Fruit fly (Drosophila melanogaster) whole organism, embryonic: ENCODE measurements around the gene Cep290.

ENCODE experiments used
- Bteb2 ChIP-seq: fragments of 200-800 bp; sonication (Bioruptor generic); optimal IDR thresholded peaks from 2 replicates; lab custom pipeline; 2016; ENCODE audit warnings: missing biosample characterization, missing genetic modification characterization
- CG12071 ChIP-seq: fragments of 200-800 bp; sonication (Bioruptor generic); optimal IDR thresholded peaks from 3 replicates; lab custom pipeline; 2018; ENCODE audit warnings: missing biosample characterization, mild to moderate bottlenecking, missing genetic modification characterization
- CG12391 ChIP-seq: fragments of 200-800 bp; sonication (Bioruptor generic); optimal IDR thresholded peaks from 3 replicates; lab custom pipeline; 2018; ENCODE audit warnings: missing biosample characterization, mild to moderate bottlenecking, missing genetic modification characterization, moderate library complexity
- CG13775 ChIP-seq: fragments of 200-800 bp; sonication (Bioruptor generic); optimal IDR thresholded peaks from 3 replicates; lab custom pipeline; 2017; ENCODE audit warnings: missing biosample characterization, mild to moderate bottlenecking, missing genetic modification characterization
- CG15601 ChIP-seq: fragments of 200-800 bp; sonication (Bioruptor generic); optimal IDR thresholded peaks from 3 replicates; lab custom pipeline; 2019; ENCODE audit warnings: missing biosample characterization, mild to moderate bottlenecking, missing genetic modification characterization, moderate library complexity
- CG16813 ChIP-seq: fragments of 200-800 bp; sonication (Bioruptor generic); IDR thresholded peaks from 3 replicates; pipeline ENCODE4 v1.3.6; 2022; ENCODE audit warnings: missing biosample characterization, missing genetic modification characterization; ENCODE audit not compliant: partially characterized antibody
- CG17385 ChIP-seq: fragments of 200-800 bp; sonication (Bioruptor generic); optimal IDR thresholded peaks from 3 replicates; lab custom pipeline; 2018; ENCODE audit warnings: missing biosample characterization, mild to moderate bottlenecking, missing genetic modification characterization
- CG18619 ChIP-seq: fragments of 200-800 bp; sonication (Bioruptor generic); optimal IDR thresholded peaks from 3 replicates; lab custom pipeline; 2017; ENCODE audit warnings: missing biosample characterization, mild to moderate bottlenecking, missing genetic modification characterization
- CG2116 ChIP-seq: fragments of 200-800 bp; sonication (Bioruptor generic); optimal IDR thresholded peaks from 3 replicates; lab custom pipeline; 2018; ENCODE audit warnings: missing biosample characterization, mild to moderate bottlenecking, missing genetic modification characterization
- CG2875 ChIP-seq: fragments of 200-800 bp; sonication (Bioruptor generic); optimal IDR thresholded peaks from 2 replicates; lab custom pipeline; 2017; ENCODE audit warnings: missing biosample characterization, mild to moderate bottlenecking, missing genetic modification characterization, missing genetic modification reagents
- CG3726 ChIP-seq: fragments of 200-800 bp; sonication (Bioruptor generic); IDR thresholded peaks from 3 replicates; pipeline ENCODE4, ENCODE4 v1.3.6; 2022; ENCODE audit warnings: missing biosample characterization, missing genetic modification characterization
- CG3847 ChIP-seq: fragments of 200-800 bp; sonication (Bioruptor generic); IDR thresholded peaks from 2 replicates; pipeline ENCODE4 v1.3.6; 2022; ENCODE audit warnings: missing biosample characterization, missing genetic modification characterization
- CG3995 ChIP-seq: fragments of 200-800 bp; sonication (Bioruptor generic); optimal IDR thresholded peaks from 3 replicates; lab custom pipeline; 2016; ENCODE audit warnings: missing biosample characterization, missing genetic modification characterization
- CG5245 ChIP-seq: fragments of 200-800 bp; sonication (Bioruptor generic); optimal IDR thresholded peaks from 3 replicates; lab custom pipeline; 2016; ENCODE audit warnings: missing biosample characterization, missing genetic modification characterization
- CG6254 ChIP-seq: fragments of 200-800 bp; sonication (Bioruptor generic); optimal IDR thresholded peaks from 3 replicates; lab custom pipeline; 2017; ENCODE audit warnings: mild to moderate bottlenecking, missing biosample characterization, missing genetic modification reagents, missing genetic modification characterization
- CG6791 ChIP-seq: fragments of 200-800 bp; sonication (Bioruptor generic); IDR thresholded peaks from 3 replicates; pipeline ENCODE4 v1.3.6; 2022; ENCODE audit warnings: missing biosample characterization, missing genetic modification characterization; ENCODE audit not compliant: partially characterized antibody
- CG6854 ChIP-seq: fragments of 200-800 bp; sonication (Bioruptor generic); optimal IDR thresholded peaks from 3 replicates; lab custom pipeline; 2017; ENCODE audit warnings: missing biosample characterization, mild to moderate bottlenecking, missing genetic modification characterization
- CG7963 ChIP-seq: fragments of 200-800 bp; sonication (Bioruptor generic); IDR thresholded peaks from 3 replicates; pipeline ENCODE4 v1.3.6; 2022; ENCODE audit warnings: missing biosample characterization, missing genetic modification characterization; ENCODE audit not compliant: partially characterized antibody
- CG7987 ChIP-seq: fragments of 200-800 bp; sonication (Bioruptor generic); optimal IDR thresholded peaks from 2 replicates; lab custom pipeline; 2018; ENCODE audit warnings: missing biosample characterization, mild to moderate bottlenecking, missing genetic modification characterization, moderate library complexity
- CG9797 ChIP-seq: fragments of 200-800 bp; sonication (Bioruptor generic); optimal IDR thresholded peaks from 3 replicates; lab custom pipeline; 2018; ENCODE audit warnings: missing biosample characterization, mild to moderate bottlenecking, missing genetic modification characterization
- Dp ChIP-seq: fragments of 200-800 bp; sonication (Bioruptor generic); optimal IDR thresholded peaks from 2 replicates; lab custom pipeline; 2018; ENCODE audit warnings: missing biosample characterization, mild to moderate bottlenecking, missing genetic modification characterization, moderate library complexity
- H2.0 ChIP-seq: fragments of 200-800 bp; sonication (Bioruptor generic); IDR thresholded peaks from 2 replicates; pipeline ENCODE4 v1.3.6; 2022; ENCODE audit warnings: missing biosample characterization, missing genetic modification characterization
- HLH54F ChIP-seq: fragments of 200-800 bp; sonication (Bioruptor generic); optimal IDR thresholded peaks from 3 replicates; lab custom pipeline; 2016; ENCODE audit warnings: missing biosample characterization, missing genetic modification characterization
- Hey ChIP-seq: fragments of 200-800 bp; sonication (Bioruptor generic); optimal IDR thresholded peaks from 3 replicates; lab custom pipeline; 2018; ENCODE audit warnings: missing biosample characterization, mild to moderate bottlenecking, missing genetic modification characterization
- HmgZ ChIP-seq: fragments of 200-800 bp; sonication (Bioruptor generic); optimal IDR thresholded peaks from 2 replicates; lab custom pipeline; 2018; ENCODE audit warnings: missing biosample characterization, mild to moderate bottlenecking, missing genetic modification characterization
- MBD-R2 ChIP-seq: fragments of 200-800 bp; sonication (Bioruptor generic); IDR thresholded peaks from 2 replicates; pipeline ENCODE4 v1.3.6; 2022; ENCODE audit warnings: missing biosample characterization, missing genetic modification characterization
- NFAT ChIP-seq: fragments of 200-800 bp; sonication (Bioruptor generic); IDR thresholded peaks from 2 replicates; pipeline ENCODE4 v1.3.6; 2022; ENCODE audit warnings: missing biosample characterization, missing genetic modification characterization
- PHDP ChIP-seq: fragments of 200-800 bp; sonication (Bioruptor generic); optimal IDR thresholded peaks from 3 replicates; lab custom pipeline; 2018; ENCODE audit warnings: missing biosample characterization, mild to moderate bottlenecking, missing genetic modification characterization, moderate library complexity
- Sin3A ChIP-seq: fragments of >200 bp; optimal IDR thresholded peaks from 2 replicates; lab custom pipeline; 2018
- Six4 ChIP-seq: fragments of 200-800 bp; sonication (Bioruptor generic); optimal IDR thresholded peaks from 2 replicates; lab custom pipeline; 2016; ENCODE audit warnings: missing biosample characterization, missing genetic modification characterization
- Xbp1 ChIP-seq: fragments of 200-800 bp; sonication (Bioruptor generic); optimal IDR thresholded peaks from 3 replicates; lab custom pipeline; 2016; ENCODE audit warnings: missing biosample characterization, mild to moderate bottlenecking, missing genetic modification characterization
- ac ChIP-seq: fragments of 200-800 bp; sonication (Bioruptor generic); optimal IDR thresholded peaks from 3 replicates; lab custom pipeline; 2017; ENCODE audit warnings: missing biosample characterization, mild to moderate bottlenecking, missing genetic modification characterization
- ap ChIP-seq: fragments of 200-800 bp; sonication (Bioruptor generic); IDR thresholded peaks from 2 replicates; pipeline ENCODE4 v1.3.6; 2022; ENCODE audit warnings: missing biosample characterization, missing genetic modification characterization
- bbx ChIP-seq: fragments of 200-800 bp; sonication (Bioruptor generic); IDR thresholded peaks from 2 replicates; pipeline ENCODE4 v1.3.6; 2022; ENCODE audit warnings: missing biosample characterization, missing genetic modification characterization; ENCODE audit not compliant: partially characterized antibody
- cas ChIP-seq: fragments of 200-800 bp; sonication (Bioruptor generic); IDR thresholded peaks from 2 replicates; pipeline ENCODE4 v1.3.6; 2022; ENCODE audit warnings: missing biosample characterization, missing genetic modification characterization
- chinmo ChIP-seq: fragments of 200-800 bp; sonication (Bioruptor generic); IDR thresholded peaks from 4 replicates; pipeline ENCODE4 v1.3.6; 2022; ENCODE audit warnings: missing biosample characterization, missing genetic modification characterization; ENCODE audit not compliant: partially characterized antibody
- ci ChIP-seq: fragments of 200-800 bp; sonication (Bioruptor generic); IDR thresholded peaks from 3 replicates; pipeline ENCODE4 v1.3.6; 2022; ENCODE audit warnings: missing biosample characterization, missing genetic modification characterization
- gfzf ChIP-seq: fragments of 200-800 bp; sonication (Bioruptor generic); optimal IDR thresholded peaks from 2 replicates; lab custom pipeline; 2016; ENCODE audit warnings: missing biosample characterization, mild to moderate bottlenecking, missing genetic modification characterization, moderate library complexity
- grau ChIP-seq: fragments of 200-800 bp; optimal IDR thresholded peaks from 3 replicates; lab custom pipeline; 2019; ENCODE audit warnings: missing biosample characterization, mild to moderate bottlenecking, missing genetic modification characterization, moderate library complexity
- inv ChIP-seq: fragments of 200-800 bp; sonication (Bioruptor generic); IDR thresholded peaks from 2 replicates; pipeline ENCODE4 v1.3.6; 2022; ENCODE audit warnings: missing biosample characterization, missing genetic modification characterization; ENCODE audit not compliant: partially characterized antibody
- kah ChIP-seq: fragments of 200-800 bp; sonication (Bioruptor generic); optimal IDR thresholded peaks from 2 replicates; lab custom pipeline; 2018; ENCODE audit warnings: missing biosample characterization, mild to moderate bottlenecking, missing genetic modification characterization
- lbe ChIP-seq: fragments of 200-800 bp; sonication (Bioruptor generic); optimal IDR thresholded peaks from 2 replicates; lab custom pipeline; 2016; ENCODE audit warnings: missing biosample characterization, mild to moderate bottlenecking, missing genetic modification characterization
- luna ChIP-seq: fragments of 200-800 bp; sonication (Bioruptor generic); optimal IDR thresholded peaks from 2 replicates; lab custom pipeline; 2016; ENCODE audit warnings: missing biosample characterization, missing genetic modification characterization
- nmo ChIP-seq: fragments of 200-800 bp; sonication (Bioruptor generic); optimal IDR thresholded peaks from 2 replicates; lab custom pipeline; 2018; ENCODE audit warnings: missing biosample characterization, mild to moderate bottlenecking, missing genetic modification characterization, moderate library complexity
- pb ChIP-seq: fragments of 200-800 bp; sonication (Bioruptor generic); optimal IDR thresholded peaks from 3 replicates; lab custom pipeline; 2016; ENCODE audit warnings: missing biosample characterization, missing genetic modification characterization
- scrt ChIP-seq: fragments of 200-800 bp; sonication (Bioruptor generic); optimal IDR thresholded peaks from 2 replicates; lab custom pipeline; 2018; ENCODE audit warnings: missing biosample characterization, mild to moderate bottlenecking, missing genetic modification characterization, moderate library complexity
- sna ChIP-seq: fragments of 200-800 bp; sonication (Bioruptor generic); IDR thresholded peaks from 2 replicates; pipeline ENCODE4 v1.3.6; 2022; ENCODE audit warnings: missing biosample characterization, missing genetic modification characterization; ENCODE audit not compliant: partially characterized antibody
- tin ChIP-seq: fragments of 200-800 bp; sonication (Bioruptor generic); optimal IDR thresholded peaks from 3 replicates; lab custom pipeline; 2016; ENCODE audit warnings: missing biosample characterization, missing genetic modification characterization
- tup ChIP-seq: fragments of 200-800 bp; sonication (Bioruptor generic); optimal IDR thresholded peaks from 2 replicates; lab custom pipeline; 2016; ENCODE audit warnings: missing biosample characterization, mild to moderate bottlenecking, missing genetic modification characterization, moderate library complexity

The Cep290 gene

DNA sequence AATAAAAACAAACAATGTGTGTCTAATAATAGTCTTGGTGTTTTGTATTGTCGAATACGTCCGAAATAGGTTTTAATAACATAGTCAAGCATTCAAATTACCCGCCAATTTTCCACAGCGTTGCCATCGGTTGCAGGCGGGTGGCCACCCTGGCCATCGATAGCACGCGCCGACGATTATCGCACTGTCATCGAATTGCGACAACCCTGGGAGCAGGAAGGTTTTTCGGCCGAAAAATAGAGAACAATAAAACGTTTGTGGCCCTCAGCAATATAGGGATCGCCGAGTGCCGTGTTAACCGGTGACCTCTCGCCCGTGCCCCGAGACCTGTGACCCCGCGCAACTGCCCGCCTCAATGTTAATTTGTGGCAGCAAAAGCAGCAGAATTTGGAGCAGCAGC lies 28.0 kb downstream of the Cep290 start, which contains the start of gene Usp10 (continued):
- TF ChIP-seq CG9797 (peak; percentile 11), MBD-R2 (GFP tag; lab: Robert Waterston, UW) (peak; percentile 82), CG3995 (GFP tag; lab: Kevin White, UChicago) (peak; percentile 57), kah (no peak), tup (GFP tag; lab: Kevin White, UChicago) (no peak), NFAT (GFP tag; lab: Robert Waterston, UW) (0 out of 2 replicates have a peak, but pooled peaks have one; percentile 19), nmo (GFP tag; lab: Kevin White, UChicago) (peak; percentile 24), scrt (no peak), chinmo (GFP tag; lab: Robert Waterston, UW) (peak; percentile 72; the same call in 3 of the 4 replicates), gfzf (peak; percentile 26), CG6791 (GFP tag; lab: Robert Waterston, UW) (peak; percentile 87), sna (GFP tag; lab: Robert Waterston, UW) (peak; percentile 13; the same call in 1 of the 2 replicates), ci (GFP tag; lab: Robert Waterston, UW) (peak; percentile 54; the same call in 1 of the 3 replicates), CG2875 (GFP tag; lab: Kevin White, UChicago) (no peak), CG16813 (GFP tag; lab: Robert Waterston, UW) (peak; percentile 81), CG7963 (GFP tag; lab: Robert Waterston, UW) (peak; percentile 73), CG3726 (GFP tag; lab: Robert Waterston, UW) (no peak), CG12071 (no peak), CG18619 (GFP tag; lab: Kevin White, UChicago) (no peak), CG6854 (GFP tag; lab: Kevin White, UChicago) (no peak), CG5245 (no peak), Dp (GFP tag; lab: Kevin White, UChicago) (peak; percentile 98), lbe (GFP tag; lab: Kevin White, UChicago) (no peak), Sin3A (lab: Kevin White, UChicago) (peak; percentile 56), CG2116 (GFP tag; lab: Kevin White, UChicago) (peak; percentile 88), Xbp1 (GFP tag; lab: Kevin White, UChicago) (no peak), inv (peak; percentile 49; the same call in 1 of the 2 replicates)

DNA sequence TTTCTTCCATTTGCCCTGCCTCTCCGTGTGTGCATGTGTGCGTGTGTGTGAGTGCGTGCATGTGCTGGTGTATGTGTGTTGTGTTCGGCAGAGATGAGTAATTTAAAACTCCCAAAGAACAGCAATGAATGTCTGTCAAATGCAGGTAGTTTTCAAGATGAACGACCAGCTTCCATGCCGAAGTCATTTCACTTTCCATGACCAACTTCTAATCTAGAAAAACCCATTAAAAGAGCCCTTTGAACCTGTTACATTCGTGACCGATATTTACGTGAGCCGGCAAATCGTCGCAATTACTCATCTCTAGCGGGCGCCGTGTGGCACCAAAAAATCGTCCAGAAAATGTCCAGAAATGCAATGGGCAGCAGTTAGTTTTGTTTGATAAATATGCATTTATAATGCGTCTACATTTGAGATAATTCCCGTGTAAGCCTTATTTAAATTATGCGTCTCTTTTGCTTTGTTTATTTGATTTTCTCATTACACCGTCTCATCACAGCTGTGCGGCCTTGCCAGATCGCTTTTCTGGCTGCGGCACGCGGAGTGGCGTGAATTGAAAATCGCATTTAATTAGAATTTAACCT lies 28.8 kb downstream of the Cep290 start:
- TF ChIP-seq CG13775 (GFP tag; lab: Kevin White, UChicago) (peak; percentile 55), H2.0 (GFP tag; lab: Robert Waterston, UW) (no peak), CG3847 (GFP tag; lab: Robert Waterston, UW) (peak; percentile 66), kah (no peak), Hey (tag; lab: Kevin White, UChicago) (no peak), CG12391 (peak; percentile 11), HmgZ (tag; lab: Kevin White, UChicago) (no peak), PHDP (tag; lab: Kevin White, UChicago) (no peak), CG15601 (tag; lab: Kevin White, UChicago) (peak; percentile 8), Bteb2 (GFP tag; lab: Kevin White, UChicago) (peak; percentile 37), CG16813 (GFP tag; lab: Robert Waterston, UW) (peak; percentile 86), HLH54F (GFP tag; lab: Kevin White, UChicago) (peak; percentile 51), ap (GFP tag; lab: Robert Waterston, UW) (no peak), grau (tag; lab: Kevin White, UChicago) (peak; percentile 41), CG17385 (GFP tag; lab: Kevin White, UChicago) (peak; percentile 31), pb (GFP tag; lab: Kevin White, UChicago) (no peak), luna (GFP tag; lab: Kevin White, UChicago) (peak; percentile 63), bbx (GFP tag; lab: Robert Waterston, UW) (no peak; the same call in 1 of the 2 replicates), CG6791 (GFP tag; lab: Robert Waterston, UW) (peak; percentile 65; the same call in 2 of the 3 replicates), tin (GFP tag; lab: Kevin White, UChicago) (no peak), CG6254 (GFP tag; lab: Kevin White, UChicago) (no peak), ac (no peak), CG7987 (GFP tag; lab: Kevin White, UChicago) (no peak), Six4 (GFP tag; lab: Kevin White, UChicago) (peak; percentile 40), cas (GFP tag; lab: Robert Waterston, UW) (no peak)
